Worm (Caenorhabditis elegans) whole organism, mixed stage, embryonic: Measurements from ENCODE around the gene asns-1.

Source experiments
- bed-3 ChIP-seq: fragments of 200-800 bp; sonication (Bioruptor generic); optimal IDR thresholded peaks from 3 replicates; lab custom pipeline; 2018; ENCODE audit warnings: mild to moderate bottlenecking, missing genetic modification characterization, moderate library complexity, missing compliant biosample characterization
- elt-3 ChIP-seq: fragments of 150-350 bp; optimal IDR thresholded peaks from 2 replicates; lab custom pipeline; 2014; ENCODE audit warnings: missing biosample characterization, missing genetic modification characterization
- mab-5 ChIP-seq: fragments of 150-350 bp; optimal IDR thresholded peaks from 2 replicates; lab custom pipeline; 2014; ENCODE audit warnings: missing biosample characterization, missing genetic modification characterization
- nhr-76 ChIP-seq: sonication (generic microtip); optimal IDR thresholded peaks from 2 replicates; lab custom pipeline; 2017; ENCODE audit warnings: missing biosample characterization, missing genetic modification characterization
- unc-39 ChIP-seq: fragments of 150-350 bp; optimal IDR thresholded peaks from 2 replicates; lab custom pipeline; 2014; ENCODE audit warnings: missing biosample characterization, missing genetic modification characterization
- unc-62 ChIP-seq: fragments of 150-350 bp; optimal IDR thresholded peaks from 2 replicates; lab custom pipeline; 2014; ENCODE audit warnings: missing biosample characterization, missing genetic modification reagents, missing genetic modification characterization

DNA sequence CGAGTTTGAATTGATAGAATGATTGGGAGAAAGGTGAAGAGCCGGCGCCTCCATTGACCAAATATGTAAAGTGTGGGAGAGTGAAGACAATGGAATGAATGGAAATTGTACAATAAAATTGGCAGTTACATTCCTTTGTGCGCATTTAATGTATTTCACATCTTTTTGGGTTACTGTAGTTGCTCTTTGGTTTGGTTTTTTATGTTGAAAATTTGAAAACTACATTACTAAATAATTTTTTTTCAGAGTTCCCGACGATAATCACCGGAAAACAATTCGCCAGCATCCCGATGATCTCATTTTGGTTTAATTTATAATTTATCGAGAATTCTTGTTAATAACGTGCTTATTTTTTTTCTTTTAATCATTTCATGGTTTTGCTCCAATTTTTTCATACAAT lies 35.0 kb downstream of the asns-1 start, which contains the start of gene C10B5.1:
- no peak for TF ChIP-seq bed-3 (GFP tag; lab: Kevin White, UChicago)
- TF ChIP-seq mab-5 (tag; lab: Kevin White, UChicago), result no peak
- TF ChIP-seq elt-3 (tag; lab: Kevin White, UChicago), result no peak
- TF ChIP-seq nhr-76 (tag; lab: Kevin White, UChicago), result no peak
- TF ChIP-seq unc-62 (GFP tag; lab: Kevin White, UChicago), result no peak
- TF ChIP-seq unc-39 (tag; lab: Kevin White, UChicago), result no peak
